Worm (Caenorhabditis elegans) whole organism, young adult: ENCODE data around the gene VZK822L.2.

Experiments
- attf-3 ChIP-seq: fragments of 200-800 bp; sonication (Bioruptor generic); conservative IDR thresholded peaks from 2 replicates; pipeline ENCODE4 v1.3.6; 2022; ENCODE audit warnings: missing genetic modification reagents, missing genetic modification characterization, missing compliant biosample characterization
- lsy-27 ChIP-seq: sonication (generic microtip); optimal IDR thresholded peaks from 2 replicates; lab custom pipeline; 2017; ENCODE audit warnings: missing genetic modification characterization, mild to moderate bottlenecking, missing compliant biosample characterization, antibody characterized with exemption, missing genotype, borderline replicate concordance; ENCODE audit not compliant: insufficient read depth
- nfya-1 ChIP-seq: sonication (generic microtip); optimal IDR thresholded peaks from 2 replicates; lab custom pipeline; 2017; ENCODE audit warnings: antibody characterized with exemption, missing compliant biosample characterization, missing genetic modification characterization, borderline replicate concordance; ENCODE audit not compliant: insufficient read depth
- nhr-120 ChIP-seq: fragments of 200-800 bp; sonication (Bioruptor generic); IDR thresholded peaks from 2 replicates; pipeline ENCODE4 v1.3.6; 2022; ENCODE audit warnings: missing genetic modification characterization, missing compliant biosample characterization
- pha-4 ChIP-seq: fragments of 150-350 bp; sonication (generic microtip); optimal IDR thresholded peaks from 2 replicates; lab custom pipeline; 2014; ENCODE audit warnings: missing biosample characterization, missing genetic modification reagents, missing genetic modification characterization
- snpc-1.3 ChIP-seq: sonication (generic microtip); optimal IDR thresholded peaks from 2 replicates; lab custom pipeline; 2017; ENCODE audit warnings: missing genetic modification characterization, mild to moderate bottlenecking, missing compliant biosample characterization, antibody characterized with exemption, moderate library complexity, missing genotype, missing genetic modification reagents; ENCODE audit not compliant: insufficient read depth
- unc-62 ChIP-seq: fragments of 150-350 bp; optimal IDR thresholded peaks from 2 replicates; lab custom pipeline; 2014; ENCODE audit warnings: missing biosample characterization, missing genetic modification reagents, missing genetic modification characterization

ce11 chrIV:11959573-11959972 is 47.8 kb downstream of the VZK822L.2 start, which contains the start of gene tgt-1:
- TF ChIP-seq nhr-120 (GFP tag; lab: Robert Waterston, UW) (no peak), unc-62 (no peak), pha-4 (no peak), lsy-27 (tag; lab: Kevin White, UChicago) (no peak), nfya-1 (tag; lab: Kevin White, UChicago) (no peak), snpc-1.3 (tag; lab: Kevin White, UChicago) (no peak), attf-3 (GFP tag; lab: Robert Waterston, UW) (no peak)
